Worm (Caenorhabditis elegans): ENCODE results near the gene ZK546.19.
"Not testable (repeated sequence)": the region's sequence is repeated elsewhere in the genome, so short reads cannot be mapped to it uniquely, and the experiment has no call there.

ce11 chrII:4932727-4933126, 8.8 kb upstream of the ZK546.19 start, which contains the start of gene msp-152:
- not testable (repeated sequence) for TF ChIP-seq tbx-8 (GFP tag; optimal IDR thresholded peaks at IDR 0.05); lin-32 (GFP tag; optimal IDR thresholded peaks at IDR 0.05); snpc-4 (tag; optimal IDR thresholded peaks at IDR 0.05)
